Worm (Caenorhabditis elegans) whole organism, mixed stage, embryonic: ENCODE measurements around the gene T04B8.5.

Experiments used
- blmp-1 ChIP-seq: fragments of 150-350 bp; optimal IDR thresholded peaks from 2 replicates; lab custom pipeline; 2014; ENCODE audit warnings: missing biosample characterization, missing genetic modification characterization
- ceh-83 ChIP-seq: fragments of 200-800 bp; sonication (Bioruptor generic); optimal IDR thresholded peaks from 2 replicates; lab custom pipeline; 2018; ENCODE audit warnings: mild to moderate bottlenecking, missing genetic modification characterization, missing compliant biosample characterization
- drap-1 ChIP-seq: fragments of 200-800 bp; sonication (Bioruptor generic); optimal IDR thresholded peaks from 3 replicates; lab custom pipeline; 2018; ENCODE audit warnings: mild to moderate bottlenecking, missing genetic modification characterization, missing compliant biosample characterization
- elt-3 ChIP-seq: fragments of 150-350 bp; optimal IDR thresholded peaks from 2 replicates; lab custom pipeline; 2014; ENCODE audit warnings: missing biosample characterization, missing genetic modification characterization
- mab-5 ChIP-seq: fragments of 150-350 bp; optimal IDR thresholded peaks from 2 replicates; lab custom pipeline; 2014; ENCODE audit warnings: missing biosample characterization, missing genetic modification characterization
- nhr-237 ChIP-seq: fragments of 150-350 bp; optimal IDR thresholded peaks from 2 replicates; lab custom pipeline; 2014; ENCODE audit warnings: missing biosample characterization, missing genetic modification characterization
- pha-4 ChIP-seq: fragments of 150-350 bp; optimal IDR thresholded peaks from 2 replicates; lab custom pipeline; 2018; ENCODE audit warnings: missing biosample characterization, missing genetic modification reagents, missing genetic modification characterization
- tbx-8 ChIP-seq: fragments of 200-800 bp; sonication (Bioruptor generic); optimal IDR thresholded peaks from 2 replicates; lab custom pipeline; 2018; ENCODE audit warnings: mild to moderate bottlenecking, missing genetic modification characterization, moderate library complexity, missing compliant biosample characterization
- unc-39 ChIP-seq: fragments of 150-350 bp; optimal IDR thresholded peaks from 2 replicates; lab custom pipeline; 2014; ENCODE audit warnings: missing biosample characterization, missing genetic modification characterization
- unc-62 ChIP-seq: fragments of 150-350 bp; optimal IDR thresholded peaks from 2 replicates; lab custom pipeline; 2014; ENCODE audit warnings: missing biosample characterization, missing genetic modification reagents, missing genetic modification characterization

- TF ChIP-seq nhr-237 (tag; lab: Kevin White, UChicago) (no peak), drap-1 (no peak), unc-62 (GFP tag; lab: Kevin White, UChicago) (no peak), elt-3 (tag; lab: Kevin White, UChicago) (no peak), unc-39 (no peak), ceh-83 (GFP tag; lab: Kevin White, UChicago) (no peak), pha-4 (no peak), mab-5 (tag; lab: Kevin White, UChicago) (no peak), blmp-1 (tag; lab: Kevin White, UChicago) (no peak), tbx-8 (no peak)
Measured at ce11 chrII:674116-674515, 49.8 kb upstream of the T04B8.5 start, which contains the start of gene Y39F10C.3.
